Fruit fly (Drosophila melanogaster) whole organism, embryonic: ENCODE measurements around the gene CG11562.

ENCODE experiments used
- Abd-B ChIP-seq: fragments of 200-800 bp; sonication (Bioruptor generic); optimal IDR thresholded peaks from 2 replicates; lab custom pipeline; 2018; ENCODE audit warnings: missing biosample characterization, mild to moderate bottlenecking, missing genetic modification characterization, moderate library complexity
- Antp ChIP-seq: fragments of 200-800 bp; sonication (Bioruptor generic); optimal IDR thresholded peaks from 3 replicates; lab custom pipeline; 2016; ENCODE audit warnings: missing biosample characterization, missing genetic modification characterization
- Bgb ChIP-seq: fragments of 200-800 bp; sonication (Bioruptor generic); IDR thresholded peaks from 2 replicates; pipeline ENCODE4 v1.3.6; 2022; ENCODE audit warnings: missing biosample characterization, missing genetic modification characterization; ENCODE audit not compliant: partially characterized antibody
- CG10274 ChIP-seq: fragments of 200-800 bp; sonication (Bioruptor generic); optimal IDR thresholded peaks from 3 replicates; lab custom pipeline; 2017; ENCODE audit warnings: missing biosample characterization, mild to moderate bottlenecking, missing genetic modification characterization
- CG11085 ChIP-seq: fragments of 200-800 bp; sonication (Bioruptor generic); IDR thresholded peaks from 2 replicates; pipeline ENCODE4 v1.3.6; 2022; ENCODE audit warnings: missing biosample characterization, missing genetic modification characterization
- CG13123 ChIP-seq: fragments of 200-800 bp; sonication (Bioruptor generic); optimal IDR thresholded peaks from 2 replicates; lab custom pipeline; 2016; ENCODE audit warnings: missing biosample characterization, missing genetic modification characterization
- CG1602 ChIP-seq: fragments of 200-800 bp; sonication (Bioruptor generic); optimal IDR thresholded peaks from 3 replicates; lab custom pipeline; 2016; ENCODE audit warnings: missing biosample characterization, missing genetic modification characterization
- CG1647 ChIP-seq: fragments of 200-800 bp; sonication (Bioruptor generic); optimal IDR thresholded peaks from 3 replicates; lab custom pipeline; 2016; ENCODE audit warnings: missing biosample characterization, missing genetic modification characterization
- CG17328 ChIP-seq: fragments of 200-800 bp; sonication (Bioruptor generic); IDR thresholded peaks from 2 replicates; pipeline ENCODE4 v1.3.6; 2022; ENCODE audit warnings: missing biosample characterization, missing genetic modification characterization
- CG17385 ChIP-seq: fragments of 200-800 bp; sonication (Bioruptor generic); optimal IDR thresholded peaks from 3 replicates; lab custom pipeline; 2018; ENCODE audit warnings: missing biosample characterization, mild to moderate bottlenecking, missing genetic modification characterization
- CG17612 ChIP-seq: fragments of 200-800 bp; sonication (Bioruptor generic); IDR thresholded peaks from 2 replicates; pipeline ENCODE4 v1.3.6; 2022; ENCODE audit warnings: missing biosample characterization, missing genetic modification characterization
- CG33213 ChIP-seq: fragments of 200-800 bp; sonication (Bioruptor generic); optimal IDR thresholded peaks from 3 replicates; lab custom pipeline; 2016; ENCODE audit warnings: missing biosample characterization, missing genetic modification characterization
- CG33557 ChIP-seq: fragments of 200-800 bp; sonication (Bioruptor generic); optimal IDR thresholded peaks from 2 replicates; lab custom pipeline; 2019; ENCODE audit warnings: missing biosample characterization, mild to moderate bottlenecking, missing genetic modification characterization, moderate library complexity
- CG34224 ChIP-seq: fragments of 200-800 bp; sonication (Bioruptor generic); IDR thresholded peaks from 3 replicates; pipeline ENCODE4 v1.3.6; 2022; ENCODE audit warnings: missing biosample characterization, missing genetic modification characterization; ENCODE audit not compliant: partially characterized antibody
- CG5180 ChIP-seq: fragments of 200-800 bp; sonication (Bioruptor generic); optimal IDR thresholded peaks from 3 replicates; lab custom pipeline; 2017; ENCODE audit warnings: missing biosample characterization, missing genetic modification characterization, mild to moderate bottlenecking, moderate library complexity, missing genetic modification reagents
- CG5953 ChIP-seq: fragments of 200-800 bp; sonication (Bioruptor generic); IDR thresholded peaks from 2 replicates; pipeline ENCODE4 v1.3.6; 2022; ENCODE audit warnings: missing biosample characterization, missing genetic modification characterization
- CG7271 ChIP-seq: fragments of 200-800 bp; sonication (Bioruptor generic); optimal IDR thresholded peaks from 2 replicates; lab custom pipeline; 2018; ENCODE audit warnings: missing biosample characterization, mild to moderate bottlenecking, missing genetic modification characterization, moderate library complexity
- CG7357 ChIP-seq: fragments of 200-800 bp; sonication (Bioruptor generic); IDR thresholded peaks from 3 replicates; pipeline ENCODE4 v1.3.6; 2022; ENCODE audit warnings: missing biosample characterization, missing genetic modification characterization
- CG8089 ChIP-seq: fragments of 200-800 bp; sonication (Bioruptor generic); optimal IDR thresholded peaks from 3 replicates; lab custom pipeline; 2016; ENCODE audit warnings: missing biosample characterization, missing genetic modification characterization
- CG9727 ChIP-seq: fragments of 200-800 bp; sonication (Bioruptor generic); optimal IDR thresholded peaks from 3 replicates; lab custom pipeline; 2017; ENCODE audit warnings: missing biosample characterization, mild to moderate bottlenecking, missing genetic modification characterization
- Chrac-16 ChIP-seq: fragments of 200-800 bp; sonication (Bioruptor generic); optimal IDR thresholded peaks from 3 replicates; lab custom pipeline; 2016; ENCODE audit warnings: missing biosample characterization, missing genetic modification characterization
- Deaf1 ChIP-seq: fragments of 200-800 bp; optimal IDR thresholded peaks from 3 replicates; lab custom pipeline; 2019; ENCODE audit warnings: missing biosample characterization, mild to moderate bottlenecking, missing genetic modification characterization, moderate library complexity
- Dp ChIP-seq: fragments of 200-800 bp; sonication (Bioruptor generic); optimal IDR thresholded peaks from 2 replicates; lab custom pipeline; 2018; ENCODE audit warnings: missing biosample characterization, mild to moderate bottlenecking, missing genetic modification characterization, moderate library complexity
- Ets65A ChIP-seq: fragments of 200-800 bp; sonication (Bioruptor generic); peaks from one replicate; lab custom pipeline; 2016; ENCODE audit warnings: missing biosample characterization, missing genetic modification characterization
- H2.0 ChIP-seq: fragments of 200-800 bp; sonication (Bioruptor generic); IDR thresholded peaks from 2 replicates; pipeline ENCODE4 v1.3.6; 2022; ENCODE audit warnings: missing biosample characterization, missing genetic modification characterization
- HLH54F ChIP-seq: fragments of 200-800 bp; sonication (Bioruptor generic); optimal IDR thresholded peaks from 3 replicates; lab custom pipeline; 2016; ENCODE audit warnings: missing biosample characterization, missing genetic modification characterization
- Hr78 ChIP-seq, 2 experiments: fragments of 200-800 bp in 1 of 2; fragments of >200 bp in 1 of 2; sonication (Bioruptor generic) in 1 of 2; optimal IDR thresholded peaks; 2 replicates each; lab custom pipeline; 2017 to 2019; ENCODE audit warnings: missing biosample characterization in 2 of 2, missing genetic modification characterization in 2 of 2, mild to moderate bottlenecking in 1 of 2, moderate library complexity in 1 of 2
- Lim3 ChIP-seq: fragments of 200-800 bp; sonication (Bioruptor generic); IDR thresholded peaks from 2 replicates; pipeline ENCODE4 v1.3.6; 2022; ENCODE audit warnings: missing biosample characterization, missing genetic modification characterization
- Stat92E ChIP-seq, 3 experiments: fragments of >200 bp in 2 of 3; fragments of 200-800 bp in 1 of 3; sonication (Bioruptor generic) in 1 of 3; optimal IDR thresholded peaks; 2 replicates each; lab custom pipeline; 2017 to 2019; ENCODE audit warnings: missing biosample characterization in 3 of 3, missing genetic modification characterization in 3 of 3, mild to moderate bottlenecking in 1 of 3, moderate library complexity in 1 of 3
- Tbp ChIP-seq: fragments of >200 bp; optimal IDR thresholded peaks from 2 replicates; lab custom pipeline; 2018; ENCODE audit warnings: missing biosample characterization, missing genetic modification characterization
- Xrp1 ChIP-seq: fragments of 200-800 bp; sonication (Bioruptor generic); IDR thresholded peaks from 2 replicates; pipeline ENCODE4 v1.3.6; 2022; ENCODE audit warnings: missing biosample characterization, missing genetic modification characterization
- chinmo ChIP-seq: fragments of 200-800 bp; sonication (Bioruptor generic); IDR thresholded peaks from 4 replicates; pipeline ENCODE4 v1.3.6; 2022; ENCODE audit warnings: missing biosample characterization, missing genetic modification characterization; ENCODE audit not compliant: partially characterized antibody
- corto ChIP-seq: fragments of 200-800 bp; sonication (Bioruptor generic); optimal IDR thresholded peaks from 2 replicates; lab custom pipeline; 2016; ENCODE audit warnings: missing biosample characterization, mild to moderate bottlenecking, missing genetic modification characterization, moderate library complexity
- cwo ChIP-seq: fragments of 200-800 bp; sonication (Bioruptor generic); optimal IDR thresholded peaks from 3 replicates; lab custom pipeline; 2017; ENCODE audit warnings: missing biosample characterization, missing genetic modification characterization, mild to moderate bottlenecking, moderate library complexity, missing genetic modification reagents
- dpn ChIP-seq, 2 experiments: fragments of 200-800 bp; sonication (Bioruptor generic); optimal IDR thresholded peaks; 3 replicates each; lab custom pipeline; 2016; ENCODE audit warnings: missing biosample characterization in 2 of 2, missing genetic modification characterization in 2 of 2
- emc ChIP-seq: fragments of 200-800 bp; sonication (Bioruptor generic); optimal IDR thresholded peaks from 2 replicates; lab custom pipeline; 2016; ENCODE audit warnings: missing biosample characterization, missing genetic modification characterization
- esg ChIP-seq: fragments of 200-800 bp; sonication (Bioruptor generic); conservative IDR thresholded peaks from 2 replicates; pipeline ENCODE4 v1.3.6; 2022; ENCODE audit warnings: missing biosample characterization, missing genetic modification characterization
- ewg ChIP-seq: fragments of 200-800 bp; sonication (Bioruptor generic); optimal IDR thresholded peaks from 3 replicates; lab custom pipeline; 2017; ENCODE audit warnings: mild to moderate bottlenecking, missing biosample characterization, missing genetic modification reagents, missing genetic modification characterization
- fd3F ChIP-seq: fragments of 200-800 bp; sonication (Bioruptor generic); optimal IDR thresholded peaks from 2 replicates; lab custom pipeline; 2018; ENCODE audit warnings: missing biosample characterization, mild to moderate bottlenecking, missing genetic modification characterization, moderate library complexity
- kni ChIP-seq: fragments of 200-800 bp; sonication (Bioruptor generic); optimal IDR thresholded peaks from 3 replicates; lab custom pipeline; 2017; ENCODE audit warnings: mild to moderate bottlenecking, missing biosample characterization, missing genetic modification reagents, missing genetic modification characterization
- luna ChIP-seq: fragments of 200-800 bp; sonication (Bioruptor generic); optimal IDR thresholded peaks from 2 replicates; lab custom pipeline; 2016; ENCODE audit warnings: missing biosample characterization, missing genetic modification characterization
- nmo ChIP-seq: fragments of 200-800 bp; sonication (Bioruptor generic); optimal IDR thresholded peaks from 2 replicates; lab custom pipeline; 2018; ENCODE audit warnings: missing biosample characterization, mild to moderate bottlenecking, missing genetic modification characterization, moderate library complexity
- org-1 ChIP-seq: fragments of 200-800 bp; sonication (Bioruptor generic); optimal IDR thresholded peaks from 2 replicates; lab custom pipeline; 2017; ENCODE audit warnings: missing biosample characterization, missing genetic modification characterization
- ranshi ChIP-seq: fragments of 200-800 bp; sonication (Bioruptor generic); IDR thresholded peaks from 2 replicates; pipeline ENCODE4 v1.3.6; 2022; ENCODE audit warnings: missing biosample characterization, missing genetic modification characterization
- schlank ChIP-seq: fragments of 200-800 bp; sonication (Bioruptor generic); optimal IDR thresholded peaks from 2 replicates; lab custom pipeline; 2018; ENCODE audit warnings: missing biosample characterization, mild to moderate bottlenecking, missing genetic modification characterization
- sens-2 ChIP-seq: fragments of 200-800 bp; sonication (Bioruptor generic); IDR thresholded peaks from 2 replicates; pipeline ENCODE4 v1.3.6; 2022; ENCODE audit warnings: missing biosample characterization, missing genetic modification characterization
- seq ChIP-seq: fragments of 200-800 bp; sonication (Bioruptor generic); IDR thresholded peaks from 2 replicates; pipeline ENCODE4 v1.3.6; 2022; ENCODE audit warnings: missing biosample characterization, missing genetic modification characterization
- sna ChIP-seq: fragments of 200-800 bp; sonication (Bioruptor generic); IDR thresholded peaks from 2 replicates; pipeline ENCODE4 v1.3.6; 2022; ENCODE audit warnings: missing biosample characterization, missing genetic modification characterization; ENCODE audit not compliant: partially characterized antibody
- tin ChIP-seq: fragments of 200-800 bp; sonication (Bioruptor generic); optimal IDR thresholded peaks from 3 replicates; lab custom pipeline; 2016; ENCODE audit warnings: missing biosample characterization, missing genetic modification characterization
- unpg ChIP-seq: fragments of 200-800 bp; sonication (Bioruptor generic); optimal IDR thresholded peaks from 3 replicates; lab custom pipeline; 2018; ENCODE audit warnings: missing biosample characterization, mild to moderate bottlenecking, missing genetic modification characterization, moderate library complexity

Gene CG11562

DNA sequence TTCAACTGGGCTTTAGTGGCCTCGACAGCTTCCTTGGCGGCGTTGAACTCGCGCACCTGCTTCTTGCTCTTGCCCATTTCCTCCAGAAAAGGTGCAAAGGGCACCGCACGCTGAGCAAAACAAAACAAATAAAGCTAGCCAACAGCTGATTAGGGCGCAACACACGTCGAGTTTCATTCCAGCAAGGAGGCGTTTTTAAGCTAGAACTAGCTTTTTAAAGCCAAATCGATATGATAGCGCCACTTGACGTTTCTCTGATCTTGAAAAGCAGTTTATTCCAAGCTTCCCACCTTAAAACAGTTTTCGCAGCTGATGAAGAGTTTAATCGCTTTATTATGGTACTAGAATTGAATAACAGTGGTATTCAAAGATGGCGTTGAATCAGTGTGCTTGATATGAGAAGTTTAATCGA, 9.1 kb upstream of the CG11562 start, which contains the start of gene CG11601 (continued):
- 0 out of 2 replicates have a peak, but pooled peaks have one; percentile 11 for TF ChIP-seq sna (GFP tag; lab: Robert Waterston, UW)
- no peak for TF ChIP-seq seq (GFP tag; lab: Robert Waterston, UW)
- TF ChIP-seq CG17328 (GFP tag; lab: Robert Waterston, UW), result peak; percentile 53; the same call in 1 of the 2 replicates
- peak; percentile 63 for TF ChIP-seq nmo (GFP tag; lab: Kevin White, UChicago)
- TF ChIP-seq Chrac-16 (GFP tag; lab: Kevin White, UChicago), result peak; percentile 4
- TF ChIP-seq unpg (GFP tag; lab: Kevin White, UChicago), result no peak
- no peak for TF ChIP-seq CG5180 (GFP tag; lab: Kevin White, UChicago)
- TF ChIP-seq tin (GFP tag; lab: Kevin White, UChicago), result no peak
- no peak for TF ChIP-seq CG34224 (GFP tag; lab: Robert Waterston, UW)
- peak; percentile 61 for TF ChIP-seq Dp (GFP tag; lab: Kevin White, UChicago)
- peak; percentile 34 for TF ChIP-seq HLH54F (GFP tag; lab: Kevin White, UChicago)
- TF ChIP-seq Deaf1, result no peak
- TF ChIP-seq kni (GFP tag; lab: Kevin White, UChicago), result peak; percentile 24
- no peak for TF ChIP-seq CG11085
- no peak for TF ChIP-seq cwo (GFP tag; lab: Kevin White, UChicago)
- no peak for TF ChIP-seq esg
- no peak for TF ChIP-seq ewg
- no peak for TF ChIP-seq CG7271 (tag; lab: Kevin White, UChicago)
- no peak for TF ChIP-seq CG5953
- TF ChIP-seq CG33213 (GFP tag; lab: Kevin White, UChicago), result peak; percentile 47
- TF ChIP-seq Tbp (GFP tag; lab: Kevin White, UChicago), result no peak
- TF ChIP-seq schlank (tag; lab: Kevin White, UChicago), result no peak
- no peak for TF ChIP-seq corto (GFP tag; lab: Kevin White, UChicago)
- no peak for TF ChIP-seq CG8089 (GFP tag; lab: Kevin White, UChicago)
- TF ChIP-seq chinmo, result no peak
- TF ChIP-seq Bgb (GFP tag; lab: Robert Waterston, UW), result peak; percentile 53
- TF ChIP-seq emc (GFP tag; lab: Kevin White, UChicago), result peak; percentile 16
- no peak for TF ChIP-seq CG1647
- no peak for TF ChIP-seq Antp (GFP tag; lab: Kevin White, UChicago)
- no peak for TF ChIP-seq H2.0
- TF ChIP-seq CG13123 (GFP tag; lab: Kevin White, UChicago), result no peak
- peak; percentile 44 for TF ChIP-seq Abd-B (GFP tag; lab: Kevin White, UChicago)
- no peak for TF ChIP-seq luna
- TF ChIP-seq ranshi (GFP tag; lab: Robert Waterston, UW), result no peak
- no peak for TF ChIP-seq CG33557
- TF ChIP-seq CG7357 (GFP tag; lab: Robert Waterston, UW), result peak; percentile 67; the same call in 2 of the 3 replicates
- no peak for TF ChIP-seq CG17385 (GFP tag; lab: Kevin White, UChicago)
- peak in 1 of 2 experiments; percentile 1 for TF ChIP-seq Hr78 (GFP tag; optimal IDR thresholded peaks at IDR 0.05; lab: Kevin White, UChicago)
- peak; percentile 1 for TF ChIP-seq CG9727 (GFP tag; lab: Kevin White, UChicago)
- TF ChIP-seq Xrp1 (GFP tag; lab: Robert Waterston, UW), result peak; percentile 52; the same call in 1 of the 2 replicates
- TF ChIP-seq CG1602, result no peak
- peak in 1 of 2 experiments; percentile 29 for TF ChIP-seq dpn (GFP tag; optimal IDR thresholded peaks at IDR 0.05; lab: Kevin White, UChicago)
- TF ChIP-seq fd3F, result peak; percentile 2
- TF ChIP-seq org-1 (GFP tag; lab: Kevin White, UChicago), result no peak
- TF ChIP-seq Ets65A (GFP tag; lab: Kevin White, UChicago), result peak; percentile 80
- no peak for TF ChIP-seq Stat92E (GFP tag; optimal IDR thresholded peaks at IDR 0.05; lab: Kevin White, UChicago)
- no peak for TF ChIP-seq CG10274 (GFP tag; lab: Kevin White, UChicago)
- no peak for TF ChIP-seq CG17612 (GFP tag; lab: Robert Waterston, UW)
- TF ChIP-seq Lim3 (GFP tag; lab: Robert Waterston, UW), result no peak
- no peak for TF ChIP-seq sens-2 (GFP tag; lab: Robert Waterston, UW)
